Fruit fly (Drosophila melanogaster) whole organism, embryonic: ENCODE data around the gene udt.

Source experiments
- Adf1 ChIP-seq: fragments of 200-800 bp; sonication (Bioruptor generic); IDR thresholded peaks from 2 replicates; pipeline ENCODE4 v1.3.6; 2022; ENCODE audit warnings: missing biosample characterization, missing genetic modification characterization
- B-H2 ChIP-seq: fragments of 200-800 bp; sonication (Bioruptor generic); optimal IDR thresholded peaks from 2 replicates; lab custom pipeline; 2018; ENCODE audit warnings: missing biosample characterization, mild to moderate bottlenecking, missing genetic modification characterization
- Bgb ChIP-seq: fragments of 200-800 bp; sonication (Bioruptor generic); IDR thresholded peaks from 2 replicates; pipeline ENCODE4 v1.3.6; 2022; ENCODE audit warnings: missing biosample characterization, missing genetic modification characterization; ENCODE audit not compliant: partially characterized antibody
- CG10366 ChIP-seq: fragments of 200-800 bp; sonication (Bioruptor generic); IDR thresholded peaks from 2 replicates; pipeline ENCODE4 v1.3.6; 2022; ENCODE audit warnings: missing biosample characterization, missing genetic modification characterization
- CG11247 ChIP-seq: fragments of 200-800 bp; sonication (Bioruptor generic); IDR thresholded peaks from 2 replicates; pipeline ENCODE4 v1.3.6; 2022; ENCODE audit warnings: missing biosample characterization, missing genetic modification characterization
- CG11456 ChIP-seq: fragments of 200-800 bp; sonication (Bioruptor generic); IDR thresholded peaks from 3 replicates; pipeline ENCODE4 v1.3.6; 2022; ENCODE audit warnings: missing biosample characterization, missing genetic modification characterization
- CG12391 ChIP-seq: fragments of 200-800 bp; sonication (Bioruptor generic); optimal IDR thresholded peaks from 3 replicates; lab custom pipeline; 2018; ENCODE audit warnings: missing biosample characterization, mild to moderate bottlenecking, missing genetic modification characterization, moderate library complexity
- CG13287 ChIP-seq: fragments of 200-800 bp; sonication (Bioruptor generic); IDR thresholded peaks from 2 replicates; pipeline ENCODE4 v1.3.6; 2022; ENCODE audit warnings: missing biosample characterization, missing genetic modification characterization; ENCODE audit not compliant: partially characterized antibody
- CG13296 ChIP-seq: fragments of 200-800 bp; sonication (Bioruptor generic); optimal IDR thresholded peaks from 3 replicates; lab custom pipeline; 2018; ENCODE audit warnings: missing biosample characterization, mild to moderate bottlenecking, missing genetic modification characterization
- CG13424 ChIP-seq: fragments of 200-800 bp; sonication (Bioruptor generic); optimal IDR thresholded peaks from 2 replicates; lab custom pipeline; 2019; ENCODE audit warnings: missing biosample characterization, mild to moderate bottlenecking, missing genetic modification characterization, moderate library complexity
- CG18262 ChIP-seq: fragments of 200-800 bp; optimal IDR thresholded peaks from 3 replicates; lab custom pipeline; 2019; ENCODE audit warnings: missing biosample characterization, mild to moderate bottlenecking, missing genetic modification characterization, moderate library complexity
- CG18476 ChIP-seq: fragments of 200-800 bp; sonication (Bioruptor generic); optimal IDR thresholded peaks from 2 replicates; lab custom pipeline; 2016; ENCODE audit warnings: missing biosample characterization, mild to moderate bottlenecking, missing genetic modification characterization
- CG4707 ChIP-seq: fragments of 200-800 bp; sonication (Bioruptor generic); optimal IDR thresholded peaks from 2 replicates; lab custom pipeline; 2018; ENCODE audit warnings: missing biosample characterization, mild to moderate bottlenecking, missing genetic modification characterization, moderate library complexity
- CG4854 ChIP-seq: fragments of 200-800 bp; sonication (Bioruptor generic); optimal IDR thresholded peaks from 2 replicates; lab custom pipeline; 2016; ENCODE audit warnings: missing biosample characterization, missing genetic modification characterization, inconsistent platforms
- CG5953 ChIP-seq: fragments of 200-800 bp; sonication (Bioruptor generic); IDR thresholded peaks from 2 replicates; pipeline ENCODE4 v1.3.6; 2022; ENCODE audit warnings: missing biosample characterization, missing genetic modification characterization
- CG6254 ChIP-seq: fragments of 200-800 bp; sonication (Bioruptor generic); optimal IDR thresholded peaks from 3 replicates; lab custom pipeline; 2017; ENCODE audit warnings: mild to moderate bottlenecking, missing biosample characterization, missing genetic modification reagents, missing genetic modification characterization
- CG6272 ChIP-seq: fragments of 200-800 bp; sonication (Bioruptor generic); IDR thresholded peaks from 2 replicates; pipeline ENCODE4 v1.3.6; 2022; ENCODE audit warnings: missing biosample characterization, missing genetic modification characterization
- CG7556 ChIP-seq: fragments of 200-800 bp; sonication (Bioruptor generic); optimal IDR thresholded peaks from 2 replicates; lab custom pipeline; 2017; ENCODE audit warnings: missing biosample characterization, mild to moderate bottlenecking, missing genetic modification characterization
- Dll ChIP-seq: fragments of 200-800 bp; sonication (Bioruptor generic); IDR thresholded peaks from 4 replicates; pipeline ENCODE4 v1.3.6; 2022; ENCODE audit warnings: missing biosample characterization, missing genetic modification characterization; ENCODE audit not compliant: partially characterized antibody
- Doc3 ChIP-seq: fragments of 200-800 bp; sonication (Bioruptor generic); IDR thresholded peaks from 3 replicates; pipeline ENCODE4 v1.3.6; 2022; ENCODE audit warnings: missing biosample characterization, missing genetic modification characterization; ENCODE audit not compliant: partially characterized antibody
- Hey ChIP-seq: fragments of 200-800 bp; sonication (Bioruptor generic); optimal IDR thresholded peaks from 3 replicates; lab custom pipeline; 2018; ENCODE audit warnings: missing biosample characterization, mild to moderate bottlenecking, missing genetic modification characterization
- Hr3 ChIP-seq: fragments of 200-800 bp; sonication (Bioruptor generic); optimal IDR thresholded peaks from 3 replicates; lab custom pipeline; 2016; ENCODE audit warnings: missing biosample characterization, missing genetic modification characterization
- Hr78 ChIP-seq, 2 experiments: fragments of 200-800 bp in 1 of 2; fragments of >200 bp in 1 of 2; sonication (Bioruptor generic) in 1 of 2; optimal IDR thresholded peaks; 2 replicates each; lab custom pipeline; 2017 to 2019; ENCODE audit warnings: missing biosample characterization in 2 of 2, missing genetic modification characterization in 2 of 2, mild to moderate bottlenecking in 1 of 2, moderate library complexity in 1 of 2
- Jarid2 ChIP-seq: fragments of 200-800 bp; sonication (Bioruptor generic); optimal IDR thresholded peaks from 3 replicates; lab custom pipeline; 2017; ENCODE audit warnings: mild to moderate bottlenecking, missing biosample characterization, missing genetic modification reagents, missing genetic modification characterization
- MBD-R2 ChIP-seq: fragments of 200-800 bp; sonication (Bioruptor generic); IDR thresholded peaks from 2 replicates; pipeline ENCODE4 v1.3.6; 2022; ENCODE audit warnings: missing biosample characterization, missing genetic modification characterization
- Stat92E ChIP-seq, 3 experiments: fragments of >200 bp in 2 of 3; fragments of 200-800 bp in 1 of 3; sonication (Bioruptor generic) in 1 of 3; optimal IDR thresholded peaks; 2 replicates each; lab custom pipeline; 2017 to 2019; ENCODE audit warnings: missing biosample characterization in 3 of 3, missing genetic modification characterization in 3 of 3, mild to moderate bottlenecking in 1 of 3, moderate library complexity in 1 of 3
- Taf1 ChIP-seq: fragments of 200-800 bp; sonication (Bioruptor generic); IDR thresholded peaks from 2 replicates; pipeline ENCODE4 v1.3.6; 2022; ENCODE audit warnings: missing biosample characterization, missing genetic modification characterization
- YL-1 ChIP-seq: fragments of 200-800 bp; sonication (Bioruptor generic); optimal IDR thresholded peaks from 3 replicates; lab custom pipeline; 2017; ENCODE audit warnings: missing biosample characterization, mild to moderate bottlenecking, missing genetic modification characterization
- abd-A ChIP-seq: fragments of 200-800 bp; sonication (Bioruptor generic); optimal IDR thresholded peaks from 3 replicates; lab custom pipeline; 2019; ENCODE audit warnings: missing biosample characterization, mild to moderate bottlenecking, missing genetic modification characterization, moderate library complexity
- bcd ChIP-seq: fragments of 200-800 bp; sonication (Bioruptor generic); optimal IDR thresholded peaks from 2 replicates; lab custom pipeline; 2017; ENCODE audit warnings: missing biosample characterization, mild to moderate bottlenecking, missing genetic modification characterization
- dmrt11E ChIP-seq: fragments of 200-800 bp; sonication (Bioruptor generic); optimal IDR thresholded peaks from 3 replicates; lab custom pipeline; 2018; ENCODE audit warnings: missing biosample characterization, mild to moderate bottlenecking, missing genetic modification characterization, moderate library complexity
- exex ChIP-seq: fragments of 200-800 bp; sonication (Bioruptor generic); optimal IDR thresholded peaks from 4 replicates; lab custom pipeline; 2018; ENCODE audit warnings: missing biosample characterization, mild to moderate bottlenecking, missing genetic modification characterization, moderate library complexity
- fd96Cb ChIP-seq: fragments of 200-800 bp; sonication (Bioruptor generic); optimal IDR thresholded peaks from 2 replicates; lab custom pipeline; 2018; ENCODE audit warnings: missing biosample characterization, mild to moderate bottlenecking, missing genetic modification characterization, moderate library complexity
- gsb-n ChIP-seq: fragments of 200-800 bp; sonication (Bioruptor generic); optimal IDR thresholded peaks from 3 replicates; lab custom pipeline; 2018; ENCODE audit warnings: missing biosample characterization, mild to moderate bottlenecking, missing genetic modification characterization
- hb ChIP-seq: fragments of 200-800 bp; sonication (Bioruptor generic); IDR thresholded peaks from 3 replicates; pipeline ENCODE4 v1.3.6; 2022; ENCODE audit warnings: missing biosample characterization, missing genetic modification characterization; ENCODE audit not compliant: partially characterized antibody
- hbn ChIP-seq: fragments of 200-800 bp; sonication (Bioruptor generic); IDR thresholded peaks from 2 replicates; pipeline ENCODE4 v1.3.6; 2022; ENCODE audit warnings: missing biosample characterization, missing genetic modification characterization; ENCODE audit not compliant: partially characterized antibody
- her ChIP-seq: fragments of 200-800 bp; sonication (Bioruptor generic); optimal IDR thresholded peaks from 2 replicates; lab custom pipeline; 2016; ENCODE audit warnings: missing biosample characterization, missing genetic modification characterization
- oc ChIP-seq: fragments of 200-800 bp; sonication (Bioruptor generic); optimal IDR thresholded peaks from 2 replicates; lab custom pipeline; 2018; ENCODE audit warnings: missing biosample characterization, mild to moderate bottlenecking, missing genetic modification characterization, moderate library complexity
- otp ChIP-seq: fragments of 200-800 bp; sonication (Bioruptor generic); IDR thresholded peaks from 3 replicates; pipeline ENCODE4, ENCODE4 v1.3.6; 2022; ENCODE audit warnings: missing biosample characterization, missing genetic modification characterization
- ro ChIP-seq: fragments of 200-800 bp; sonication (Bioruptor generic); IDR thresholded peaks from 2 replicates; pipeline ENCODE4 v1.3.6; 2022; ENCODE audit warnings: missing biosample characterization, missing genetic modification characterization
- sima ChIP-seq: fragments of 200-800 bp; sonication (Bioruptor generic); optimal IDR thresholded peaks from 2 replicates; lab custom pipeline; 2016; ENCODE audit warnings: missing biosample characterization, missing genetic modification characterization
- sr ChIP-seq: fragments of 200-800 bp; sonication (Bioruptor generic); IDR thresholded peaks from 3 replicates; pipeline ENCODE4 v1.3.6; 2022; ENCODE audit warnings: missing biosample characterization, missing genetic modification characterization
- unc-4 ChIP-seq: fragments of 200-800 bp; sonication (Bioruptor generic); IDR thresholded peaks from 2 replicates; pipeline ENCODE4 v1.3.6; 2022; ENCODE audit warnings: missing biosample characterization, missing genetic modification characterization; ENCODE audit not compliant: partially characterized antibody
- wek ChIP-seq: fragments of 200-800 bp; sonication (Bioruptor generic); optimal IDR thresholded peaks from 3 replicates; lab custom pipeline; 2018; ENCODE audit warnings: missing biosample characterization, mild to moderate bottlenecking, missing genetic modification characterization, moderate library complexity

Gene udt

dm6 chr3R:23760219-23761018 is 2.6 kb downstream of the udt start, which contains the start of gene SdhD (continued):
- TF ChIP-seq CG7556 (GFP tag; lab: Kevin White, UChicago) (peak; percentile 19), B-H2 (peak; percentile 61), her (GFP tag; lab: Kevin White, UChicago) (peak; percentile 47)
- TF ChIP-seq, all 482 proteins: peak for 124

- peak; percentile 89 for TF ChIP-seq CG4707
- TF ChIP-seq CG18262 (tag; lab: Kevin White, UChicago) = peak; percentile 99
- no peak for TF ChIP-seq unc-4 (GFP tag; lab: Robert Waterston, UW)
- TF ChIP-seq dmrt11E = peak; percentile 99
- TF ChIP-seq Bgb = no peak
- peak; percentile 91 for TF ChIP-seq sima (GFP tag; lab: Kevin White, UChicago)
- TF ChIP-seq CG13296 = peak; percentile 99
- peak; percentile 97 for TF ChIP-seq CG4854 (GFP tag; lab: Kevin White, UChicago)
- TF ChIP-seq bcd (GFP tag; lab: Kevin White, UChicago) = peak; percentile 99
- peak; percentile 99 for TF ChIP-seq CG12391 (tag; lab: Kevin White, UChicago)
- TF ChIP-seq exex (tag; lab: Kevin White, UChicago) = peak; percentile 90
- no peak; the same call in 2 of the 3 replicates for TF ChIP-seq sr (GFP tag; lab: Robert Waterston, UW)
- peak; percentile 99 for TF ChIP-seq fd96Cb (tag; lab: Kevin White, UChicago)
- TF ChIP-seq Doc3 (GFP tag; lab: Robert Waterston, UW) = no peak
- TF ChIP-seq hb = no peak
- TF ChIP-seq CG11247 (GFP tag; lab: Robert Waterston, UW) = peak; percentile 96
- TF ChIP-seq CG18476 = peak; percentile 99
- TF ChIP-seq gsb-n = peak; percentile 97
- TF ChIP-seq CG13287 = peak; percentile 24; the same call in 1 of the 2 replicates
- TF ChIP-seq Hey = peak; percentile 90
- TF ChIP-seq oc (tag; lab: Kevin White, UChicago) = peak; percentile 93
- TF ChIP-seq Dll (GFP tag; lab: Robert Waterston, UW) = 0 out of 4 replicates have a peak, but pooled peaks have one; percentile 32
- peak; percentile 94; the same call in 2 of the 3 replicates for TF ChIP-seq otp (GFP tag; lab: Robert Waterston, UW)
- TF ChIP-seq Adf1 (GFP tag; lab: Robert Waterston, UW) = peak; percentile 79
- peak; percentile 99 for TF ChIP-seq CG13424 (tag; lab: Kevin White, UChicago)
- peak; percentile 95 for TF ChIP-seq CG6272 (GFP tag; lab: Robert Waterston, UW)
- peak; percentile 84 for TF ChIP-seq wek (GFP tag; lab: Kevin White, UChicago)
- peak; percentile 94 for TF ChIP-seq CG6254 (GFP tag; lab: Kevin White, UChicago)
- peak; percentile 88 for TF ChIP-seq ro
- TF ChIP-seq MBD-R2 (GFP tag; lab: Robert Waterston, UW) = peak; percentile 84
- TF ChIP-seq hbn = no peak
- TF ChIP-seq Hr3 (GFP tag; lab: Kevin White, UChicago) = peak; percentile 99
- TF ChIP-seq YL-1 (GFP tag; lab: Kevin White, UChicago) = peak; percentile 99
- peak; percentile 86 for TF ChIP-seq Taf1 (GFP tag; lab: Robert Waterston, UW)
- TF ChIP-seq Stat92E (GFP tag; optimal IDR thresholded peaks at IDR 0.05; lab: Kevin White, UChicago) = peak in 1 of 3 experiments; percentile 96
- peak; percentile 82 for TF ChIP-seq CG5953 (GFP tag; lab: Robert Waterston, UW)
- peak in 1 of 2 experiments; percentile 95 for TF ChIP-seq Hr78 (GFP tag; optimal IDR thresholded peaks at IDR 0.05; lab: Kevin White, UChicago)
- TF ChIP-seq CG10366 (GFP tag; lab: Robert Waterston, UW) = peak; percentile 93
- peak; percentile 92 for TF ChIP-seq Jarid2 (GFP tag; lab: Kevin White, UChicago)
- no peak for TF ChIP-seq abd-A (tag; lab: Kevin White, UChicago)
- TF ChIP-seq CG11456 (GFP tag; lab: Robert Waterston, UW) = peak; percentile 95
These were observed 5.0 kb downstream of the udt start, which contains the start of the genes PTPMT1 and Hrd3 for dm6 chr3R:23757912-23758607. TSS of gene PTPMT1 (plus strand) at chr3R:23758339. TSS of gene Hrd3 (minus strand) at chr3R:23758557.
